Worm (Caenorhabditis elegans) whole organism, midembryonic: ENCODE measurements around the gene srh-75.

Experiments
- T22C8.4 ChIP-seq: fragments of 200-800 bp; sonication (Bioruptor generic); IDR thresholded peaks from 2 replicates; pipeline ENCODE4 v1.3.6; 2022; ENCODE audit warnings: missing genetic modification characterization, missing compliant biosample characterization
- cog-1 ChIP-seq: sonication (generic microtip); optimal IDR thresholded peaks from 2 replicates; lab custom pipeline; 2016; ENCODE audit warnings: missing genetic modification characterization, missing compliant biosample characterization
- flt-1 ChIP-seq: fragments of 200-800 bp; sonication (Bioruptor generic); IDR thresholded peaks from 2 replicates; pipeline ENCODE4 v1.3.6; 2022; ENCODE audit warnings: missing genetic modification characterization, missing compliant biosample characterization
- klf-2 ChIP-seq: fragments of 200-800 bp; sonication (Bioruptor generic); conservative IDR thresholded peaks from 2 replicates; pipeline ENCODE4 v1.3.6; 2022; ENCODE audit warnings: missing genetic modification reagents, missing genetic modification characterization, missing compliant biosample characterization
- med-1 ChIP-seq: sonication (generic microtip); optimal IDR thresholded peaks from 2 replicates; lab custom pipeline; 2017; ENCODE audit warnings: missing genetic modification characterization, mild to moderate bottlenecking, missing compliant biosample characterization, antibody characterized with exemption, missing genetic modification reagents; ENCODE audit not compliant: insufficient read depth
- ref-1 ChIP-seq: fragments of 200-800 bp; sonication (Bioruptor generic); conservative IDR thresholded peaks from 2 replicates; pipeline ENCODE4 v1.3.6; 2022; ENCODE audit warnings: missing genetic modification reagents, missing genetic modification characterization, missing compliant biosample characterization
- tab-1 ChIP-seq: fragments of 200-800 bp; sonication (Bioruptor generic); IDR thresholded peaks from 2 replicates; pipeline ENCODE4 v1.3.6; 2022; ENCODE audit warnings: missing genetic modification characterization, missing compliant biosample characterization
- ztf-23 ChIP-seq: fragments of 200-800 bp; sonication (Bioruptor generic); IDR thresholded peaks from 2 replicates; pipeline ENCODE4 v1.3.6; 2022; ENCODE audit warnings: missing genetic modification reagents, missing genetic modification characterization, missing compliant biosample characterization
- ztf-29 ChIP-seq: fragments of 200-800 bp; sonication (Bioruptor generic); IDR thresholded peaks from 2 replicates; pipeline ENCODE4 v1.3.6; 2022; ENCODE audit warnings: missing genetic modification reagents, missing genetic modification characterization, missing compliant biosample characterization

The srh-75 gene

ce11 chrV:11040020-11040419 lies 16.9 kb downstream of the srh-75 start, which contains the start of gene C45B11.9:
Gene C45B11.9, plus strand, starts transcription at chrV:11040320.
- TF ChIP-seq flt-1 (GFP tag; lab: Robert Waterston, UW) (no peak), med-1 (GFP tag; lab: Kevin White, UChicago) (no peak), tab-1 (GFP tag; lab: Robert Waterston, UW) (no peak), T22C8.4 (GFP tag; lab: Robert Waterston, UW) (no peak), ztf-29 (GFP tag; lab: Robert Waterston, UW) (no peak), cog-1 (no peak), klf-2 (GFP tag; lab: Robert Waterston, UW) (no peak), ref-1 (GFP tag; lab: Robert Waterston, UW) (no peak), ztf-23 (GFP tag; lab: Robert Waterston, UW) (no peak)

ce11 chrV:11039379-11039954 lies 17.5 kb downstream of the srh-75 start, which contains the start of gene pak-2:
Gene pak-2, minus strand, starts transcription at chrV:11039429.
- TF ChIP-seq flt-1 (GFP tag; lab: Robert Waterston, UW), result peak; percentile 77
- peak; percentile 87 for TF ChIP-seq cog-1
- no peak for TF ChIP-seq med-1 (GFP tag; lab: Kevin White, UChicago)
- TF ChIP-seq ztf-29 (GFP tag; lab: Robert Waterston, UW), result no peak
- TF ChIP-seq T22C8.4 (GFP tag; lab: Robert Waterston, UW), result no peak
- peak; percentile 85 for TF ChIP-seq ztf-23 (GFP tag; lab: Robert Waterston, UW)
- no peak for TF ChIP-seq tab-1 (GFP tag; lab: Robert Waterston, UW)
- TF ChIP-seq ref-1 (GFP tag; lab: Robert Waterston, UW), result no peak
- peak; percentile 49; the same call in 1 of the 2 replicates for TF ChIP-seq klf-2 (GFP tag; lab: Robert Waterston, UW)

ce11 chrV:11034748-11035147 lies 22.2 kb downstream of the srh-75 start, which contains the start of gene pptr-2:
Gene pptr-2, minus strand, starts transcription at chrV:11034931.
- TF ChIP-seq cog-1, result no peak

ce11 chrV:11033241-11033640 lies 23.7 kb downstream of the srh-75 start:
- TF ChIP-seq ztf-23 (GFP tag; lab: Robert Waterston, UW), result no peak
- no peak for TF ChIP-seq ref-1 (GFP tag; lab: Robert Waterston, UW)
- no peak for TF ChIP-seq med-1 (GFP tag; lab: Kevin White, UChicago)
- TF ChIP-seq flt-1 (GFP tag; lab: Robert Waterston, UW), result no peak

ce11 chrV:11030675-11031074 lies 26.3 kb downstream of the srh-75 start:
- TF ChIP-seq T22C8.4 (GFP tag; lab: Robert Waterston, UW) (no peak), klf-2 (GFP tag; lab: Robert Waterston, UW) (no peak), ztf-29 (GFP tag; lab: Robert Waterston, UW) (no peak), med-1 (GFP tag; lab: Kevin White, UChicago) (no peak), ref-1 (GFP tag; lab: Robert Waterston, UW) (no peak), flt-1 (GFP tag; lab: Robert Waterston, UW) (no peak), cog-1 (no peak), ztf-23 (GFP tag; lab: Robert Waterston, UW) (no peak), tab-1 (GFP tag; lab: Robert Waterston, UW) (no peak)

- TF ChIP-seq T22C8.4 (GFP tag; lab: Robert Waterston, UW), result peak; percentile 38; the same call in 1 of the 2 replicates
- no peak for TF ChIP-seq ztf-29 (GFP tag; lab: Robert Waterston, UW)
- peak; percentile 47; the same call in 1 of the 2 replicates for TF ChIP-seq flt-1 (GFP tag; lab: Robert Waterston, UW)
- peak; percentile 71 for TF ChIP-seq ztf-23 (GFP tag; lab: Robert Waterston, UW)
- TF ChIP-seq ref-1 (GFP tag; lab: Robert Waterston, UW), result no peak
- TF ChIP-seq med-1 (GFP tag; lab: Kevin White, UChicago), result no peak
- TF ChIP-seq tab-1 (GFP tag; lab: Robert Waterston, UW), result no peak
- no peak for TF ChIP-seq klf-2 (GFP tag; lab: Robert Waterston, UW)
- TF ChIP-seq cog-1, result peak; percentile 39
These were observed 27.6 kb downstream of the srh-75 start for ce11 chrV:11029309-11029708.

- TF ChIP-seq ztf-29 (GFP tag; lab: Robert Waterston, UW) (no peak), ztf-23 (GFP tag; lab: Robert Waterston, UW) (no peak)
These were observed 29.2 kb downstream of the srh-75 start for ce11 chrV:11027740-11028139.

ce11 chrV:11022817-11023216 lies 34.1 kb downstream of the srh-75 start, which contains the start of the genes C13G3.12 and hot-6:
Gene C13G3.12, minus strand, starts transcription at chrV:11022917.
Gene hot-6, minus strand, starts transcription at chrV:11022937.
- TF ChIP-seq flt-1 (GFP tag; lab: Robert Waterston, UW) (no peak), ztf-23 (GFP tag; lab: Robert Waterston, UW) (no peak), T22C8.4 (GFP tag; lab: Robert Waterston, UW) (no peak), ref-1 (GFP tag; lab: Robert Waterston, UW) (no peak), klf-2 (GFP tag; lab: Robert Waterston, UW) (no peak), med-1 (GFP tag; lab: Kevin White, UChicago) (no peak), ztf-29 (GFP tag; lab: Robert Waterston, UW) (no peak), tab-1 (GFP tag; lab: Robert Waterston, UW) (no peak), cog-1 (no peak)

ce11 chrV:11016846-11017553 lies 39.9 kb downstream of the srh-75 start:
- TF ChIP-seq ref-1 (GFP tag; lab: Robert Waterston, UW), result no peak
- no peak for TF ChIP-seq flt-1 (GFP tag; lab: Robert Waterston, UW)
- no peak for TF ChIP-seq klf-2 (GFP tag; lab: Robert Waterston, UW)
- no peak for TF ChIP-seq cog-1
- TF ChIP-seq ztf-23 (GFP tag; lab: Robert Waterston, UW), result no peak
- no peak for TF ChIP-seq med-1 (GFP tag; lab: Kevin White, UChicago)
- TF ChIP-seq tab-1 (GFP tag; lab: Robert Waterston, UW), result no peak
- TF ChIP-seq T22C8.4 (GFP tag; lab: Robert Waterston, UW), result no peak
- no peak for TF ChIP-seq ztf-29 (GFP tag; lab: Robert Waterston, UW)
